Worm (Caenorhabditis elegans): ENCODE measurements around the gene ify-1.

- TF ChIP-seq ZK546.5 (tag; optimal IDR thresholded peaks at IDR 0.05) (no peak), pqm-1 (tag; optimal IDR thresholded peaks at IDR 0.05) (no peak), mdl-1 (tag; optimal IDR thresholded peaks at IDR 0.05) (no peak), jun-1 (tag; optimal IDR thresholded peaks at IDR 0.05) (no peak), ztf-11 (tag; optimal IDR thresholded peaks at IDR 0.05) (no peak), unc-39 (tag; optimal IDR thresholded peaks at IDR 0.05) (no peak), ceh-20 (GFP tag; IDR thresholded peaks at IDR 0.05) (no peak), nhr-28 (tag; optimal IDR thresholded peaks at IDR 0.05) (no peak)
These were observed 18.9 kb downstream of the ify-1 start, which contains the start of gene lrr-1 for ce11 chrII:5036128-5036527.
